Fruit fly (Drosophila melanogaster) S2 (cell line): Measurements from ENCODE around the gene mew.

ENCODE experiments used
- CG8478 ChIP-seq: fragments of >200 bp; optimal IDR thresholded peaks from 2 replicates; lab custom pipeline; 2018
- CTCF ChIP-seq, 2 experiments: fragments of >200 bp; optimal IDR thresholded peaks; 2 replicates each; lab custom pipeline; 2018

mew gene

DNA sequence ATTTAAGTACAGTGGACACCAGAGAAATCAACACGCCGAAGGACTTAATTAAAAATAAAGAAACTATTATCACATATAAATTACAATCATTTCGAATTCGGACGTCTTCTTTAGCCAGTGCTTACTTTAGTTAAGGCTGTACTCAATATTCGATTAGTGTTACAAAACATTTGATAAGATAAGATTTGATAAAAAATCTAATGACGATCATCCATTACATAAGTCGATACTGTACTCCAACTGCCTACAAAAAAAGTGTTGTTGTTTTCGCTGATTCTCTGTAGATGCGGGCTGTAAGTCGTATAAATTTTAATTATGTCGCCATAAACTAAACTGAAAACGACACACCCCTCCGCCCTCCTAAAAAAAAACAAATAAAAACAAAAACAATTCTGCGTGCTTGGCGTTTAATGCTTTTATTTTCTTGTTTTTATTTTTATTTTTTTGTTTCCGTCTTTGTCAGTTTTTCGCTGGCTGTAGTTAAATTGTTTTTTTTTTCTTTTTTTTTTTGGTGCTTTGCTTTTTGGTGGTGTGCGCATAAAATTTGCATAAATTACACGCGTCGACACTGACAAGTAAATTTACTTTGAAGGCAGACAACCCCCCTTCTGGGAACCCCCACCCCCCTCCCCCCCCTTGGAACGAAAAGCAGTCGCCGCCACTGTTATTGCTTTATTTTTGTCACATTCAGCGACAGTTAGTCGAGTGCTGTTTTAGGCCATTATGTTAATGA lies 23.4 kb downstream of the mew start:
- TF ChIP-seq CG8478 (lab: Kevin White, UChicago), result no peak

DNA sequence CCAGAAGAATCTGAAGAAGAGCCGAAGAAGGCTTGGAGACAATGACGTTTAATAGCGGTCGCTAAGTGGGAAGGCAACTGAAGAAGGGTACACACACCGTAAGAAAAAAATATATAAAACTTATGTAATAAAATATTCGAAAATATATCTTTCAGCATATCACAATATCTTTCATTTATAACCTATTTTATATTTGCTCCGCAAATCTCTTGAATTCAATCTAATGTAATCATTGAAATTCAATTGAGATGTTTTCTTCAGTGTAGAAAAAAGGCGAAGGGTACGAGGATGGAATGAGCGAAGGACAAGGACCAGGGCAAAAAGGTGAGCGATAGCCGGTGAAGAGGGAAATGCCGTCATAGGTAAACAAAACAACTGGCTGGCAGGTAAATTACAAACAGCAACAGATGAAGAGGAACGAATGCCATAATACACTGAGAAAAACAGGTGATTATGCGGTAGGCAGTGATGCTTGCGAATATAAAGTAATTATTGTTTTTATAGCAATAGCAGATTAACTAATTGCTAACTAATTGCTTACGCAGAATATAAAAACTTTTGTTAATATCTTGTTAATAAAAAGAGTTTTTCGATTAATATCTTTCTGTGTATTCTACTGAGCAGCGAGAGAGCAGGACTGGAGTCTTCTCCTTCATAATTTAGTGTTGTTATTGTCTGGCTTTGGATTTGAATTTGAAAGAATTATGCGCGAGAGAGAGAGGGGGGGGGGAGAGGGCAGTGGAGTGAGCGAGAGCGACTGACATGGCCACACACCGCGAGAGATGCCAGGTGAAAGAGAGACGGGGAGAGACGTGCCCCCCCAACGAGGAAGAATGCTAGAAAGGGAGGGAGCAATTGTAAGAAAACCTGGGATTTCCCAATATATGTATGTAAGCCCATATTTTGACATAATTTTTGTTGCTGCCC lies 24.2 kb downstream of the mew start:
- TF ChIP-seq CTCF (optimal IDR thresholded peaks at IDR 0.05; lab: Kevin White, UChicago) (no peak), CG8478 (lab: Kevin White, UChicago) (no peak)

DNA sequence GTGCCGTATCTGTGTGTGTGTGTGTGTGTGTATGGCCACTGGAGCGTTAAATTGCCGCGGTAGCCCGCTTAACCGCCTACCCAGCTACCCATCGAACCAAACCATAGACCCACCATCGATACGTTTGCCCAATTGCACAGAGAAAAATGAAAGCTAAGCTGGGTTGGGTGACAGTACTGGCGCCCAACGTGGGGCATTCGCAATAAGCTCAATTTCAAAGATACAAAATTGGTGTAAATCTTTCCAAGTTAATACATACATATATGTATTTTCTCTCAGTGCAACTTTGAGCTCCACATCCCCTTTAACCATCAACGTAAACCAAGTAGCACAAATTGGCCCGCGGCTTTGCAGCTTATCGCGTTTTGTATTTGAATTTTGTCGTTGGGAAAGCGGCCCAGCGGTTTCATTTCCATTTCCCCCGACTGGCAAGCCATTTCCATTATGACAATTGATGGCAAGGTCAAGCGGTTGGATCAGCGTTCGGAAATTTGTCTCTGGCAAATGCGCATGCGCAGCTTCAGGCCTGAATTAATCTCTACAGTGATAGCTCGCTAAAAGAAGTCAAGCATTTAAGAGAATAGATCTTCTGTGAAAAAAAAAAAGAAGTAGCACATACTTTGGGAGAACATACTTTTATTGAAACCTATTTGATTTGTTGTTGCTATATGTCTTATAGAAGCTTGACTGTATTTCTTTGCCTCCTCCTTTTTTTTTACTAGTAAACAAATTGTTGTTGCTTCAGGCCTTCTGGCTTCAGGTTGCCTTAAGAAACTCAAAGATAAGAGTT lies 25.7 kb downstream of the mew start:
- TF ChIP-seq CTCF (optimal IDR thresholded peaks at IDR 0.05; lab: Kevin White, UChicago) (no peak), CG8478 (lab: Kevin White, UChicago) (no peak)

DNA sequence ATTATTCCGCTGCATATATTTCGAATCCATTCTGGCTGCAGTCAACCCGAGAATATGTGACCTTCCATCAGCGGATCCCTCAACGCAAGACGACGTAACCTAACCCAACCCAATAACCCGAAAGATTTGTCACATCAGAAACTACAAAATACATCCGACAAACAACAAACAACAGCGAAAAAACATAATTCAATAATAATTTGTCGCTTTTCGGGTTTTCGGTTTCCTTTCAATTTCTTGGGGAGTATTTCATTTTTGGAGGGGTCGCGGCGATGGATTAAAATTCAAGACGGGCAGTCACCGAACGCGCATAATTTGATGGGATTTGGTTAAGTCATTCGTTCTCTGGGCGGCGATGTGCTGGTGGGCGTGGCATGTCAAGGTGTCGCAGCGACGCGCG lies 27.3 kb downstream of the mew start:
- TF ChIP-seq CG8478 (lab: Kevin White, UChicago), result no peak
- TF ChIP-seq CTCF (optimal IDR thresholded peaks at IDR 0.05; lab: Kevin White, UChicago), result no peak

DNA sequence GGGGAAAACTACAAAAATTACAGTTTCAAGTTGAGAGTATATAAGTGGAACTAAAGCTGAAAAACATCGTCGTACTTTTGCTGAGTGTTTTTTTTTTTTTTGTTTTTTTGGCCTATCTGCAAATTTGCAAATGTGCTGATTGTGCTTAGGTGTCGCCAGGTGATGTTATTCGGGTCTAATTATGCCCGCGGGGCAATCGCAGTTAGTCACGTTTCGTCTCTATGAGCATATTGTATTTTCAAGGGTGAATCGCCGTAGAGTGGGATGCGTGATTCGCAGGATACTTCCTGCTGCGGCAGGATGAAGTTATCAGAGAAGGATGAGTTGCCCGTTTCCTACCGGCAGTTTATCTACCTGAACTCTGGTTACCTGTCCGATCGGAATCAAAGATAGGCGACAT lies 28.5 kb downstream of the mew start:
- TF ChIP-seq CG8478 (lab: Kevin White, UChicago) (no peak), CTCF (optimal IDR thresholded peaks at IDR 0.05; lab: Kevin White, UChicago) (no peak)

DNA sequence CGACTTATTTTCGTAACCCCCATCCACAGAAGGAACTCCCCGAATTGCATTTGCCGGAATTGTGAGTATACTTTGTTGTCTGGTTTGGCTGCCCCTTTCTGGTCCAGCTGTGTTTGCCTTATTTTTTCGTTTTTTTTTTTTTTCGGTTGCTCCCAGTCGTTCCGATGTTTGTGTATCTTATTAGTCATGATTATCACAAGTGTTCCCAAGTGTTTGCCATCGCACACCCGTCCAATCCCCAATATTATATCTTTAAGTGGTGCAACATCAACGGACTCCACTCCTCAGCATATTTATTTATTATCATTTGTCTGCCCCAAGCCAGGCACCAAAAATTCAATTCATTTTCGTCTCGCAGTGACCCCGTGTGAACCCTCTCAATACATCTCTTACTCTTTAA lies 29.1 kb downstream of the mew start:
- no peak for TF ChIP-seq CTCF (optimal IDR thresholded peaks at IDR 0.05; lab: Kevin White, UChicago)
- no peak for TF ChIP-seq CG8478 (lab: Kevin White, UChicago)

DNA sequence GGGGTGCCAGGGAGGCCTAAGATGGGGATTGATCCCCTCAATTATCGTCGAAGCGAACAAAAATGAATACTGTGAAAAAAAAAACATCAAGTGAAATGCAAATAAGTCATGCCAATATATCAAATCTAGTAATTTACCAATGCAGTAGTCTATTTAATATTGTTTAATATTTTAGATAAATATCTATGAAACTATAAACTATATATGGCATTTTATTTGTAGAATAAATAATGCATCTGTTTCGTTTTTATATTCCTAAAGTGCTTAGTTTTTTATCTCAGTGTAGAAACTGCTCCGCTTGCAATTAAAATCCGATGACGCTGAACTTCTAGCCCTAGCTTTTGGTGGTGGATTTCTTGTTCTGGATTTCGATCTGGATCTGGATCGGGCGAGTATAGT lies 30.1 kb downstream of the mew start:
- TF ChIP-seq CTCF (optimal IDR thresholded peaks at IDR 0.05; lab: Kevin White, UChicago) (no peak), CG8478 (lab: Kevin White, UChicago) (no peak)

DNA sequence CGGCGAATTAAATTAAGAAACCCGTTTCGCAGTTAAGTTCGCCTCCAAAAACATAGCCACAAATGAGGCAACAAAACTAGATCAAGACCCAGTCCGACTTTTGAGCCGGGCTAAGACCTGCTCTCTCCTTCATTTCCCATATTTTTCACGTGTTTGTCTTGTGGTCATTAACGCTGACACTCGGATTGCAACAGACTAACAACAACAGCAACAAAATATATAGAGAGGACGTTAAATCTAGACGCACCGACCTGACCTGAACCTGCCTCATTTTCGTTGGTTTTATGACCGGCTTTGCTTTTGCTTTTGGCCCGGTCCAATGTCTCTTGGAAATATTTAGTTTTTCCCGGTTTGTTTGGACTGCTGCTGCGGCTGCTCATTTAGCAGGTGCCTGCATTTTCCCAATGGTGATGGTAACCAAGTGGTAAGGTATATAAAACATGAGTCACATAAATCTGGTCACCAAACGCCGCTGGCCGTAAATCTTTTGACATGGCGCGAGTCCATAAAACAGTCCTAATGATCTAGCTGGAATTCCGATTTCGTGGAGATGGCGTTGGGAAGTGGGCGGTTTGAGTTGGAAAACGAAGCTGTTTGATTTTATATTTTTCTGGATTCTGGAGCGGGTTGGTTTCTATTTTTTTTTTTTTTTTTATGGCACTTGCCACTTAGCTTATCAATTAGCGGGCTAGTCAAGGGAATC lies 30.6 kb downstream of the mew start:
- TF ChIP-seq CTCF (optimal IDR thresholded peaks at IDR 0.05; lab: Kevin White, UChicago) (no peak), CG8478 (lab: Kevin White, UChicago) (no peak)

DNA sequence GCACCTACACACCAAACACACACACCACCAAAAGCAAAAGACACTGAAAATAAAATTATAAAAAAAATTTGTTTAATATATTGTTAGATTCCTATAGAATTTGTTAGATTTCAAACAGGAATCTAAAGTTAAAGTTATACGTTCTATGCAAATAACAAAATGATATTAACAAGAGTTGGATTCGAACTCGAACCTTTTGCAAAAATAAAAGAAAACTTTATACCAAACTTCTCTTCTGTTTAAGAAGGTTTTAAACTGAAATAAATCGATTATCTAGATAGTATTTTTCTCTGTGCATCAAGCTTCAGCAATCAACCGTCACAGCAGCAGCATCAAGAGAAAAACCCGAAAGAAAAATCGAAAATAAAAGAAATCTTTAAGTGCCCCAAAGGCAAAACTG lies 31.8 kb downstream of the mew start:
- TF ChIP-seq CTCF (optimal IDR thresholded peaks at IDR 0.05; lab: Kevin White, UChicago) (no peak), CG8478 (lab: Kevin White, UChicago) (no peak)

DNA sequence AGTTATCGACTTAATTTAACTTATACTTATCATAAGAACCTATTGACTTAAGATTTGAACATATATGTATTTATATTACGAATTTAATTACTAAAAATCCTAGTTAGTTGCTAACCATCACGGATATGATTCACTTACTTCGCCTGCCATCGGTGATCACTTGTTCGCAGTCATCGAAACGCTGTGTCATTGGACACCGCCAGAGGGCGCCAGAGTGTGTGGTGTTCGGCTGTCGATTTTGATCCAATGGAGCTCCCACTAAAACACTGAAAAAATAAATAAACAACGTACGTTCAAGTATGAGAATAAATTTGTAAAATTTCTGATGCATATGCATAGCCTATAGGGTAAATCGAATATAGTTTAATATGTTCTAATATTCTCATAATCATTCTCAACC lies 33.4 kb downstream of the mew start:
- TF ChIP-seq CTCF (optimal IDR thresholded peaks at IDR 0.05; lab: Kevin White, UChicago), result peak; percentile 70 to 85
- TF ChIP-seq CG8478 (lab: Kevin White, UChicago), result no peak

DNA sequence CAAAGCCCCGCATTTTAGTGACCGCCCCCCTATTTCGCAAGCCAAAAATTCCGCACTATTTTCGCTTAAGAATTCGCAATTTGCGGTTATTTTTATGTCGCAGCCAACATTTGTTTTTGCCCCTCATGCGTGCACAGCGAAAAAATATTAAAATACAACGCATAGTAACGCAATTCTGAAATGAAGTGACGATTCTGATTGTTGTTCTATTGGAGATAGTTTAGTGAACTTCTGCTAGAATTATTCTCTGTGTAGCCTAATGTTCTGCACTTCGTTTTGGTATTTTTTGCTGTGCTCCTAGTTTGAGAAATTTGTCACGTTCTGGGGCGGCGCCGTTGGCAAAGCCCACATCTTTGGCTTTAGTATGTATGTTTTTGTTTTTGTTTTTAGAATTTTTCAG lies 36.5 kb downstream of the mew start:
- TF ChIP-seq CTCF (optimal IDR thresholded peaks at IDR 0.05; lab: Kevin White, UChicago) (no peak), CG8478 (lab: Kevin White, UChicago) (no peak)

DNA sequence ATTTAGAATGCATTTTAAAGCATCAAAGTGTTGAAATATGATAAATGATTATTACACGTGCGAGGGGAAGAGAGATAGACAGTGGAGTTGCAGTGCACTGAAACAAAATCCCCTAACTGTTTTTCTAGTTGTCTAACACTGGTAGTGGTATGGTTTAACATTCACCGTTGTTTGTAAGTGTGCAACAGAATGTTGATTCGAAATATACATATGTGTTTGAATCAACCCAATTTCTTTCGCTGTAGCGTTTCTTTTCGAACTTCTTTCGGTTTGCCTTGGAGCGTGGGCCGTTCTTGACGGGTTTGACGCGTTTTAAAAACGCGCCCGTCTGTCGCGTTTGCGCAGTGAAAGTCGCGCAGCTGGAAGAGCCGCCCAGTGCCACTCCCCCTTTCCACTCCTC lies 37.0 kb downstream of the mew start:
- TF ChIP-seq CTCF (optimal IDR thresholded peaks at IDR 0.05; lab: Kevin White, UChicago), result no peak
- no peak for TF ChIP-seq CG8478 (lab: Kevin White, UChicago)

DNA sequence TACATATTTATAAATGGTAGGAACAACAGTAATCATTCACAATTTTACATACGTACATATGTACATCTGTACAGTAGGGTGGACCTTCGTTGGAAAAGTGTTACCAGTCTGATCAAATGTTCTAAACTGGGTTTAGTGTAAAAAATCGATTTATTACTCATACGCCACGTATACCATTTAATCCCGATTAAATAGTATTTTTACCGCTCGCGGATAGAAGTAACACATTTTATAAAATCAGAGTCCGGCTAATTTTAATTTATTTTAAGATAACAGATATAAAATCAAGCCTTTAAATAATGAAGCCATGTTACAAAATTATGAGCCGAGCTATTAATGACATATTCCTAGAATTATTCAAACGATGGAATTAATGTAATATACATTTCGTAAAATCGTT lies 37.9 kb downstream of the mew start:
- no peak for TF ChIP-seq CTCF (optimal IDR thresholded peaks at IDR 0.05; lab: Kevin White, UChicago)
- no peak for TF ChIP-seq CG8478 (lab: Kevin White, UChicago)

DNA sequence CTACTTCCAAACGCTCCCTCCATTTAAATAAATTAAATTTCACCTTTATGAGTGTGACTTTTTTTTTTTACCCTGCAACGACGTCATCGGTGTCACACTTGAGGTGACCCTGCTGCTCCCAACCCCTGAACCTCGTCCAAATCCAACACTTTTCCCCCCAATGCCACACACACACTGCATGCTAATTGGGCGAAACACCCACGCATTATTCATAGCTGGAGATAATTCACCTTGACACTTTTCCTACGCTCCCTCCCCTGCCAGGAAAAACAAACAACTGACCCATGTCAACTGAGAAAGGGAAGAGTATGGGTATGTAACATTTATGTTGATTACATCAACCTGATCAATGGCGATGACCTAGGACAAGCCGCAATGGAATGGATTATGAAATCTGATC lies 39.0 kb downstream of the mew start:
- TF ChIP-seq CTCF (optimal IDR thresholded peaks at IDR 0.05; lab: Kevin White, UChicago) (no peak), CG8478 (lab: Kevin White, UChicago) (no peak)
